Worm (Caenorhabditis elegans) whole organism, L2 larva: ENCODE results near the gene F37C12.21.

Experiments used
- F13H6.1 ChIP-seq: sonication (generic microtip); optimal IDR thresholded peaks from 2 replicates; lab custom pipeline; 2016; ENCODE audit warnings: missing genetic modification characterization, missing compliant biosample characterization
- R02D3.7 ChIP-seq: fragments of 150-350 bp; optimal IDR thresholded peaks from 2 replicates; lab custom pipeline; 2014; ENCODE audit warnings: missing biosample characterization, missing genetic modification characterization
- Y55F3AM.14 ChIP-seq: fragments of 200-800 bp; sonication (Bioruptor generic); optimal IDR thresholded peaks from 2 replicates; lab custom pipeline; 2018; ENCODE audit warnings: mild to moderate bottlenecking, missing genetic modification characterization, missing compliant biosample characterization
- ZK546.5 ChIP-seq: sonication (generic microtip); optimal IDR thresholded peaks from 2 replicates; lab custom pipeline; 2017; ENCODE audit warnings: missing biosample characterization, missing genetic modification characterization
- alr-1 ChIP-seq: fragments of 150-350 bp; optimal IDR thresholded peaks from 2 replicates; lab custom pipeline; 2014; ENCODE audit warnings: missing biosample characterization, missing genetic modification characterization
- aly-2 ChIP-seq: fragments of 150-350 bp; optimal IDR thresholded peaks from 2 replicates; lab custom pipeline; 2014; ENCODE audit warnings: missing biosample characterization, missing genetic modification characterization
- ama-1 ChIP-seq: fragments of 150-350 bp; optimal IDR thresholded peaks from 2 replicates; lab custom pipeline; 2018; ENCODE audit warnings: inconsistent platforms
- blmp-1 ChIP-seq: sonication (generic microtip); optimal IDR thresholded peaks from 2 replicates; lab custom pipeline; 2017; ENCODE audit warnings: missing genetic modification characterization, mild to moderate bottlenecking, missing compliant biosample characterization, antibody characterized with exemption, moderate library complexity; ENCODE audit not compliant: insufficient read depth
- ceh-16 ChIP-seq: fragments of 150-350 bp; optimal IDR thresholded peaks from 2 replicates; lab custom pipeline; 2014; ENCODE audit warnings: missing biosample characterization, missing genetic modification characterization
- ceh-82 ChIP-seq: fragments of 150-350 bp; optimal IDR thresholded peaks from 2 replicates; lab custom pipeline; 2014; ENCODE audit warnings: missing biosample characterization, missing genetic modification characterization
- crh-2 ChIP-seq: sonication (generic microtip); optimal IDR thresholded peaks from 2 replicates; lab custom pipeline; 2017; ENCODE audit warnings: missing biosample characterization, missing genetic modification characterization
- dmd-4 ChIP-seq: sonication (generic microtip); optimal IDR thresholded peaks from 2 replicates; lab custom pipeline; 2017; ENCODE audit warnings: missing biosample characterization, missing genetic modification characterization
- egl-27 ChIP-seq: sonication (generic microtip); optimal IDR thresholded peaks from 3 replicates; lab custom pipeline; 2017; ENCODE audit warnings: missing biosample characterization, missing genetic modification reagents, missing genetic modification characterization
- elt-1 ChIP-seq: fragments of 150-350 bp; optimal IDR thresholded peaks from 2 replicates; lab custom pipeline; 2014; ENCODE audit warnings: missing biosample characterization, missing genetic modification characterization
- elt-3 ChIP-seq: sonication (generic microtip); optimal IDR thresholded peaks from 2 replicates; lab custom pipeline; 2017; ENCODE audit warnings: missing biosample characterization, missing genetic modification characterization
- fos-1 ChIP-seq: fragments of 150-350 bp; optimal IDR thresholded peaks from 2 replicates; lab custom pipeline; 2014; ENCODE audit warnings: missing biosample characterization, missing genetic modification characterization
- gmeb-1 ChIP-seq: fragments of 150-350 bp; optimal IDR thresholded peaks from 2 replicates; lab custom pipeline; 2014; ENCODE audit warnings: missing biosample characterization, missing genetic modification characterization
- lin-11 ChIP-seq: fragments of 150-350 bp; sonication (generic microtip); optimal IDR thresholded peaks from 2 replicates; lab custom pipeline; 2014; ENCODE audit warnings: missing biosample characterization, missing genetic modification characterization, inconsistent platforms, mixed read lengths
- lin-13 ChIP-seq: fragments of 150-350 bp; optimal IDR thresholded peaks from 2 replicates; lab custom pipeline; 2014; ENCODE audit warnings: missing biosample characterization, missing genetic modification reagents, missing genetic modification characterization
- lin-39 ChIP-seq: fragments of 150-350 bp; optimal IDR thresholded peaks from 2 replicates; lab custom pipeline; 2014; ENCODE audit warnings: missing biosample characterization, missing genetic modification reagents, missing genetic modification characterization
- lsy-2 ChIP-seq, 2 experiments: fragments of 150-350 bp in 1 of 2; sonication (generic microtip) in 1 of 2; optimal IDR thresholded peaks; 2 replicates each; lab custom pipeline; 2014 to 2017; ENCODE audit warnings: missing biosample characterization in 2 of 2, missing genetic modification characterization in 2 of 2
- mab-5 ChIP-seq: fragments of 150-350 bp; optimal IDR thresholded peaks from 2 replicates; lab custom pipeline; 2014; ENCODE audit warnings: missing biosample characterization, missing genetic modification characterization
- mdl-1 ChIP-seq, 2 experiments: fragments of 150-350 bp in 1 of 2; sonication (generic microtip) in 1 of 2; optimal IDR thresholded peaks; 2 replicates each; lab custom pipeline; 2017; ENCODE audit warnings: missing biosample characterization in 2 of 2, missing genetic modification characterization in 2 of 2
- nhr-10 ChIP-seq: sonication (generic microtip); optimal IDR thresholded peaks from 2 replicates; lab custom pipeline; 2017; ENCODE audit warnings: missing biosample characterization, missing genetic modification characterization
- nhr-12 ChIP-seq: fragments of 150-350 bp; optimal IDR thresholded peaks from 2 replicates; lab custom pipeline; 2014; ENCODE audit warnings: missing biosample characterization, missing genetic modification characterization
- nhr-129 ChIP-seq: fragments of 150-350 bp; optimal IDR thresholded peaks from 2 replicates; lab custom pipeline; 2014; ENCODE audit warnings: missing biosample characterization, missing genetic modification characterization
- nhr-21 ChIP-seq: fragments of 150-350 bp; optimal IDR thresholded peaks from 2 replicates; lab custom pipeline; 2014; ENCODE audit warnings: missing biosample characterization, missing genetic modification characterization
- nhr-23 ChIP-seq: fragments of 150-350 bp; optimal IDR thresholded peaks from 2 replicates; lab custom pipeline; 2014; ENCODE audit warnings: missing biosample characterization, missing genetic modification reagents, missing genetic modification characterization
- nhr-237 ChIP-seq: fragments of 150-350 bp; optimal IDR thresholded peaks from 2 replicates; lab custom pipeline; 2014; ENCODE audit warnings: missing biosample characterization, missing genetic modification characterization
- nhr-25 ChIP-seq: fragments of 150-350 bp; sonication (generic microtip); optimal IDR thresholded peaks from 3 replicates; lab custom pipeline; 2014; ENCODE audit warnings: missing biosample characterization, missing genetic modification characterization
- nhr-6 ChIP-seq: fragments of 150-350 bp; optimal IDR thresholded peaks from 2 replicates; lab custom pipeline; 2014; ENCODE audit warnings: missing biosample characterization, missing genetic modification characterization
- nhr-77 ChIP-seq: fragments of 150-350 bp; optimal IDR thresholded peaks from 2 replicates; lab custom pipeline; 2014; ENCODE audit warnings: missing biosample characterization, missing genetic modification characterization
- sma-3 ChIP-seq: sonication (generic microtip); optimal IDR thresholded peaks from 2 replicates; lab custom pipeline; 2016; ENCODE audit warnings: missing genetic modification reagents, missing genetic modification characterization, missing compliant biosample characterization
- sma-9 ChIP-seq, 2 experiments: fragments of 150-350 bp in 1 of 2; sonication (generic microtip) in 1 of 2; optimal IDR thresholded peaks; 2 replicates each; lab custom pipeline; 2014 to 2016; ENCODE audit warnings: missing genetic modification characterization in 2 of 2, mild to moderate bottlenecking in 1 of 2, missing biosample characterization in 1 of 2, missing compliant biosample characterization in 1 of 2, missing genetic modification reagents in 1 of 2, moderate library complexity in 1 of 2
- snpc-4 ChIP-seq: fragments of 150-350 bp; optimal IDR thresholded peaks from 2 replicates; lab custom pipeline; 2014; ENCODE audit warnings: missing biosample characterization, missing genetic modification characterization
- unc-39 ChIP-seq: fragments of 150-350 bp; optimal IDR thresholded peaks from 2 replicates; lab custom pipeline; 2014; ENCODE audit warnings: missing biosample characterization, missing genetic modification characterization
- unc-62 ChIP-seq: fragments of 150-350 bp; optimal IDR thresholded peaks from 2 replicates; lab custom pipeline; 2014; ENCODE audit warnings: missing biosample characterization, missing genetic modification reagents, missing genetic modification characterization
- zag-1 ChIP-seq: fragments of 150-350 bp; optimal IDR thresholded peaks from 2 replicates; lab custom pipeline; 2014; ENCODE audit warnings: missing biosample characterization, missing genetic modification characterization
- ztf-1 ChIP-seq: fragments of 200-800 bp; sonication (Bioruptor generic); conservative IDR thresholded peaks from 2 replicates; pipeline ENCODE4 v1.3.6; 2022; ENCODE audit warnings: missing genetic modification characterization, missing compliant biosample characterization
- ztf-11 ChIP-seq: sonication (generic microtip); optimal IDR thresholded peaks from 2 replicates; lab custom pipeline; 2017; ENCODE audit warnings: missing biosample characterization, missing genetic modification characterization
- ztf-4 ChIP-seq: fragments of 150-350 bp; optimal IDR thresholded peaks from 2 replicates; lab custom pipeline; 2014; ENCODE audit warnings: missing biosample characterization, missing genetic modification characterization

F37C12.21 gene

ce11 chrIII:7188300-7189052, at the start of gene F37C12.21, which contains the start of gene F37C12.10:
F37C12.21 (plus strand) TSS chrIII:7188357.
F37C12.10 (minus strand) TSS chrIII:7188384.
- TF ChIP-seq lin-13 (GFP tag; lab: Kevin White, UChicago) (no peak), fos-1 (tag; lab: Kevin White, UChicago) (peak; percentile 59)

- peak; percentile 17 for TF ChIP-seq lin-13 (GFP tag; lab: Kevin White, UChicago)
- TF ChIP-seq ama-1, result peak; percentile 78
- TF ChIP-seq ceh-16, result peak; percentile 17
- TF ChIP-seq unc-39 (tag; lab: Kevin White, UChicago), result no peak
- peak in 1 of 2 experiments; percentile 53 for TF ChIP-seq lsy-2 (tag; optimal IDR thresholded peaks at IDR 0.05; lab: Kevin White, UChicago)
- TF ChIP-seq sma-9 (GFP tag; optimal IDR thresholded peaks at IDR 0.05; lab: Kevin White, UChicago), result peak; percentile 35
- no peak for TF ChIP-seq sma-9 (tag; optimal IDR thresholded peaks at IDR 0.05; lab: Kevin White, UChicago)
- no peak for TF ChIP-seq nhr-237 (tag; lab: Kevin White, UChicago)
- peak; percentile 29 for TF ChIP-seq nhr-21 (tag; lab: Kevin White, UChicago)
- TF ChIP-seq ztf-4 (tag; lab: Kevin White, UChicago), result no peak
- peak; percentile 21 for TF ChIP-seq gmeb-1 (tag; lab: Kevin White, UChicago)
- no peak for TF ChIP-seq elt-3 (tag; lab: Kevin White, UChicago)
- TF ChIP-seq elt-1 (tag; lab: Kevin White, UChicago), result no peak
- TF ChIP-seq crh-2, result peak; percentile 30
- TF ChIP-seq sma-3, result peak; percentile 73
- peak; percentile 2 for TF ChIP-seq fos-1 (tag; lab: Kevin White, UChicago)
- peak; percentile 96 for TF ChIP-seq snpc-4 (tag; lab: Kevin White, UChicago)
- peak; percentile 12 for TF ChIP-seq F13H6.1
Measured at ce11 chrIII:7140228-7140710, 47.9 kb upstream of the F37C12.21 start.

ce11 chrIII:7141285-7141715, 46.9 kb upstream of the F37C12.21 start:
- TF ChIP-seq nhr-129 (tag; lab: Kevin White, UChicago), result peak; percentile 26
- TF ChIP-seq gmeb-1 (tag; lab: Kevin White, UChicago), result peak; percentile 72
- TF ChIP-seq fos-1 (tag; lab: Kevin White, UChicago), result peak; percentile 25
- no peak for TF ChIP-seq ztf-11
- no peak for TF ChIP-seq ztf-1
- TF ChIP-seq F13H6.1, result peak; percentile 39
- no peak for TF ChIP-seq nhr-23
- TF ChIP-seq ceh-82 (tag; lab: Kevin White, UChicago), result no peak
- peak; percentile 70 for TF ChIP-seq egl-27
- peak in 1 of 2 experiments; percentile 47 for TF ChIP-seq mdl-1 (tag; optimal IDR thresholded peaks at IDR 0.05; lab: Kevin White, UChicago)
- peak; percentile 12 to 58 for TF ChIP-seq lsy-2 (tag; optimal IDR thresholded peaks at IDR 0.05; lab: Kevin White, UChicago)
- TF ChIP-seq crh-2, result peak; percentile 56
- peak; percentile 38 for TF ChIP-seq nhr-10 (tag; lab: Kevin White, UChicago)
- peak; percentile 25 for TF ChIP-seq nhr-21 (tag; lab: Kevin White, UChicago)
- no peak for TF ChIP-seq ceh-16
- peak; percentile 97 for TF ChIP-seq snpc-4 (tag; lab: Kevin White, UChicago)
- peak; percentile 91 for TF ChIP-seq ama-1
- TF ChIP-seq sma-3, result peak; percentile 31
- TF ChIP-seq sma-9 (GFP tag; optimal IDR thresholded peaks at IDR 0.05; lab: Kevin White, UChicago), result peak; percentile 77
- no peak for TF ChIP-seq sma-9 (tag; optimal IDR thresholded peaks at IDR 0.05; lab: Kevin White, UChicago)

DNA sequence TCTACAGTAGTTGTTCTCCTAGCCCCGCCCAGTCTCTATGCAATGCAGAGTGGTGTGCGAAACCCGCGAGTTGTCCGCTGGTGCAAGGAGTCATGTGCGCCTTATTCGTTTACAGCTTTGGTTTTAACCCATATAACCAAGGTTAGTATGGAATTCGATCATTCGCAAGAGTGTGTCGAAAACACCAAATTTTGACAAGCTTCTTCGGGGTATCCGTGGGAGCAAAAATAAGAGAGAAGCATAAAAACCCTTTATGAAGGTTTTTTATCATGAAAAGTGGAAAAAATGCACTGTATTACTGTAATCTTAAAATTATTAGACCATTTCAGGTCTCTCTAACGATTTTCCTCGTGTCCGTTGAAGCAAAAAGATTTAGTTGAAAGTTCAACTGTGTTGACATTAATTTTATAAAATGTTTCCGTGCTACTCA, 46.0 kb upstream of the F37C12.21 start:
- TF ChIP-seq blmp-1 (tag; lab: Kevin White, UChicago) (no peak), unc-62 (GFP tag; lab: Kevin White, UChicago) (no peak), ztf-4 (tag; lab: Kevin White, UChicago) (no peak), nhr-21 (tag; lab: Kevin White, UChicago) (peak; percentile 10), ama-1 (peak; percentile 76), sma-9 (GFP tag; optimal IDR thresholded peaks at IDR 0.05; lab: Kevin White, UChicago) (peak; percentile 25), sma-9 (tag; optimal IDR thresholded peaks at IDR 0.05; lab: Kevin White, UChicago) (no peak), ZK546.5 (tag; lab: Kevin White, UChicago) (no peak), mab-5 (tag; lab: Kevin White, UChicago) (no peak), F13H6.1 (peak; percentile 4), dmd-4 (tag; lab: Kevin White, UChicago) (no peak), nhr-77 (tag; lab: Kevin White, UChicago) (no peak), nhr-12 (no peak), egl-27 (peak; percentile 25), unc-39 (tag; lab: Kevin White, UChicago) (no peak), nhr-6 (tag; lab: Kevin White, UChicago) (no peak), alr-1 (tag; lab: Kevin White, UChicago) (no peak), aly-2 (tag; lab: Kevin White, UChicago) (no peak), nhr-237 (tag; lab: Kevin White, UChicago) (no peak), lsy-2 (tag; optimal IDR thresholded peaks at IDR 0.05; lab: Kevin White, UChicago) (peak; percentile 36 to 45), R02D3.7 (no peak), crh-2 (peak; percentile 34), lin-11 (tag; lab: Kevin White, UChicago) (no peak), nhr-25 (tag; lab: Kevin White, UChicago) (peak; percentile 3), gmeb-1 (tag; lab: Kevin White, UChicago) (peak; percentile 64), fos-1 (tag; lab: Kevin White, UChicago) (no peak), sma-3 (peak; percentile 64), zag-1 (tag; lab: Kevin White, UChicago) (no peak), snpc-4 (tag; lab: Kevin White, UChicago) (peak; percentile 95), elt-3 (tag; lab: Kevin White, UChicago) (no peak), lin-13 (GFP tag; lab: Kevin White, UChicago) (no peak), lin-39 (tag; lab: Kevin White, UChicago) (no peak), Y55F3AM.14 (GFP tag; lab: Kevin White, UChicago) (no peak), ceh-82 (tag; lab: Kevin White, UChicago) (no peak)
